Fruit fly (Drosophila melanogaster) Kc167 (cell line): Measurements from ENCODE around the gene Hsp23.

Experiments used
- Myc ChIP-seq: fragments of >200 bp; optimal IDR thresholded peaks from 2 replicates; lab custom pipeline; 2017; ENCODE audit warnings: missing external identifiers
- Sin3A ChIP-seq: fragments of >200 bp; optimal IDR thresholded peaks from 2 replicates; lab custom pipeline; 2018; ENCODE audit warnings: missing external identifiers
- h ChIP-seq: fragments of >200 bp; optimal IDR thresholded peaks from 3 replicates; lab custom pipeline; 2018; ENCODE audit warnings: missing external identifiers
- insv ChIP-seq: fragments of >200 bp; optimal IDR thresholded peaks from 3 replicates; lab custom pipeline; 2018; ENCODE audit warnings: missing external identifiers
- psq ChIP-seq: fragments of >200 bp; optimal IDR thresholded peaks from 2 replicates; lab custom pipeline; 2017; ENCODE audit warnings: missing external identifiers
- ttk ChIP-seq: sonication (Bioruptor generic); optimal IDR thresholded peaks from 2 replicates; lab custom pipeline; 2017; ENCODE audit warnings: missing external identifiers

The Hsp23 gene

DNA sequence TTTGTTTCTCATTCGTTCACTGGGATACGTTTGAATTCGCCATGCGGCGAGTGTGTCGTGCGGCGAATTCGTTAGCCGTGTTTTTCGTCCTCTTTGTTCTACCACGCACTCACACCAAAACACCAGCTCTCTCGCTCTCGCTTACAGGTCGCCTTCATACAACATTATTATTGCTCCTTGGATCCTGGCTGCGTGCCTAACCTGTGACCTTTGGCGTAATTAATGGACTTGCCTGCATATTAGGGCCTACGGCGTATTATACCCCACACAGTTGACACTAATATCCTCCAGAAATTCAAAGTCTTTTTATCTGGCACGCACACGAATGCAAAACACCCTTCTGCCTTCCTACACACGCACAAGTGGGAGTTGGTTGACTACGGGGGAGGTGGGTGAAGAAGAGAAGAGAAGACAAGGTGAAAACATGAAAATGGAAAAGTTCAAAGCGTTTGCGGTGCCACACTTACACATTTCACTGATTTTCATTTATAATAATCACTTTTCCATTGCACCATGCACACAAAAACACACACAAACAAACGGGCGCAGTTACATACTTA lies 28.4 kb downstream of the Hsp23 start:
- TF ChIP-seq insv (no peak), psq (lab: Kevin White, UChicago) (no peak), ttk (lab: Kevin White, UChicago) (no peak)

DNA sequence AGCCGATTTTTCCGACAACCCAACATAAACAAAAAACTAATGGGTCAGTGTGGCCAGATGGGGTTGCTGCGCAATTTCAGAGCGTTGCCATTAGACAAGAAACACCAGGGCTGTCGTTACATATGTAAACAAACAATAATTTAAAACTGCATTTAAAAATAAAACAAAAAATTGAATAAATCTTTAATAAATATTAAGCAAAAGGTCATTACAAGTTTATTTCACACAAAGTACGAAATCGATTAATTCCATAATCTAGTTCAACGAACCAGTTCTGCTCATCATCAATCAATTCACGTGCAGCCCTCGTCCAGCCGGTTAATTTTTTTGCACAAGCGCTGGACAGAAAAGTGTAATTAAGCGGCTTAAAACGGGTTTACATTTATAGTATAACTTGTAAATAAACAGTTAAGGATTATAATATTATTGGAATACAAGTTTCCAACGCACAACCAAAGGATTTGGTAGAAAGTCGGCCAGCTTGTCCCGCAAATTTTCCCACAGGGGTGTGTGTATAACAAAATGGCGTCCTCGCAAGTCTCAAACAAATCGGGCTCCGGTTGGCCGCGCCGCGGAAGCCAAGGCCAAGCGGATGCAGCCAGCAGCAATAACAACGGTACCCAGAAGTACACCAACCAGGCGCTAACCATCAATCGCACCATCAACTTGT lies 29.2 kb downstream of the Hsp23 start, which contains the start of the genes CG4022 and Cpsf5:
TSS of gene CG4022 (minus strand) at position 79 of the 670 bp plus-strand sequence.
TSS of gene Cpsf5 (plus strand) at position 285 of the 670 bp plus-strand sequence.
- TF ChIP-seq psq (lab: Kevin White, UChicago) (no peak), ttk (lab: Kevin White, UChicago) (no peak), insv (no peak), h (lab: Kevin White, UChicago) (no peak), Myc (no peak), Sin3A (lab: Kevin White, UChicago) (no peak)

DNA sequence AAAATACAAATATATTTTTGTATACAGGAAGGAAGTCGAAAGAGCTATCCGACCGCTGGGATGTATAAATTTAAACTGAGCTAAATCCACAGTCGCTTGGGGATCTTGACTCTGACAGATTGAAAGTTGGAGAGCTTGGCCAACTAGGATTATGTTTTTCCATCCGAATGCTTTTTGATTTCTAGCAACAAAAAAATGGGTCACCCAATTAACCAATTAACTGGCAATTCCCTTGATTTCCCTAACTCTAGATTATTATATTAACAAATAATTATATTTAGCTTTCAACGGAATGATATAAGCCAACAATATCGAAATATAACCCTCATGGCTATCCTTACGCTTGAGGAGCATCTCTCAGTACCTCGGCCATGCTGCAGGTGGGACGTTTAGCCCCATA lies 35.6 kb downstream of the Hsp23 start, which contains the start of gene CG3982:
TSS of gene CG3982 (minus strand) at position 101 of the 400 bp plus-strand sequence.
- TF ChIP-seq Myc: no peak
- no peak for TF ChIP-seq insv
- TF ChIP-seq ttk (lab: Kevin White, UChicago): no peak
- TF ChIP-seq Sin3A (lab: Kevin White, UChicago): no peak
- no peak for TF ChIP-seq psq (lab: Kevin White, UChicago)
- no peak for TF ChIP-seq h (lab: Kevin White, UChicago)

dm6 chr3L:9419328-9419727 lies 37.6 kb downstream of the Hsp23 start:
- TF ChIP-seq ttk (lab: Kevin White, UChicago): no peak
- no peak for TF ChIP-seq Sin3A (lab: Kevin White, UChicago)
- no peak for TF ChIP-seq h (lab: Kevin White, UChicago)
- no peak for TF ChIP-seq psq (lab: Kevin White, UChicago)
- no peak for TF ChIP-seq Myc

dm6 chr3L:9420054-9420818 lies 38.6 kb downstream of the Hsp23 start:
- no peak for TF ChIP-seq h (lab: Kevin White, UChicago)
- TF ChIP-seq insv: no peak
- no peak for TF ChIP-seq ttk (lab: Kevin White, UChicago)
- TF ChIP-seq Myc: no peak

dm6 chr3L:9420819-9421130 lies 39.1 kb downstream of the Hsp23 start:
- TF ChIP-seq ttk (lab: Kevin White, UChicago): no peak
- no peak for TF ChIP-seq h (lab: Kevin White, UChicago)
- no peak for TF ChIP-seq Myc
- no peak for TF ChIP-seq psq (lab: Kevin White, UChicago)
- no peak for TF ChIP-seq insv
- TF ChIP-seq Sin3A (lab: Kevin White, UChicago): no peak

DNA sequence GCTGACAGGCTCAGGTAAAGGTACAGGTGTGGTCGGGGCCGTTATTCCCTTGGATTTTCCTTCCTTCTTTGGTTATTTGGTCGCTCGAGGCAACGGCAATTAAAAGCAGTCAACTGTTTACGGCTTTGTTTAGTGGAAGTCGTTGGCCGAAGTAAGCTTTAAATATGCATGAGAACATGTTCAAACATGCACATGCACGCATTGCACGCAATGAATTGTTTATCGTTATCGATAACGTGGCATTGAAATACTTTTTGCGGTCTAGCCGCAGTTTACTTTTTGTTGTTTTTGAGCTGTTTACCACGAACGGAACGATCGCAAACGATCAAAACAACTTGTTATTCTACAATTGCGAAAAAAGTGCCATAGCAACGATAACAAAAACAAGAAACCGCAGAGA lies 39.9 kb downstream of the Hsp23 start:
- TF ChIP-seq Sin3A (lab: Kevin White, UChicago) (no peak), Myc (no peak), h (lab: Kevin White, UChicago) (no peak), psq (lab: Kevin White, UChicago) (no peak), insv (no peak), ttk (lab: Kevin White, UChicago) (no peak)

- TF ChIP-seq Sin3A (lab: Kevin White, UChicago) (no peak), ttk (lab: Kevin White, UChicago) (no peak), insv (no peak), psq (lab: Kevin White, UChicago) (no peak), Myc (no peak), h (lab: Kevin White, UChicago) (no peak)
Observed at dm6 chr3L:9422135-9422534, 40.5 kb downstream of the Hsp23 start.

- TF ChIP-seq Sin3A (lab: Kevin White, UChicago) (no peak), Myc (no peak), h (lab: Kevin White, UChicago) (no peak), ttk (lab: Kevin White, UChicago) (no peak), psq (lab: Kevin White, UChicago) (no peak), insv (no peak)
Observed at dm6 chr3L:9422636-9423419, 41.1 kb downstream of the Hsp23 start, which contains the start of gene aay. TSS of gene aay (plus strand) at chr3L:9423253.

DNA sequence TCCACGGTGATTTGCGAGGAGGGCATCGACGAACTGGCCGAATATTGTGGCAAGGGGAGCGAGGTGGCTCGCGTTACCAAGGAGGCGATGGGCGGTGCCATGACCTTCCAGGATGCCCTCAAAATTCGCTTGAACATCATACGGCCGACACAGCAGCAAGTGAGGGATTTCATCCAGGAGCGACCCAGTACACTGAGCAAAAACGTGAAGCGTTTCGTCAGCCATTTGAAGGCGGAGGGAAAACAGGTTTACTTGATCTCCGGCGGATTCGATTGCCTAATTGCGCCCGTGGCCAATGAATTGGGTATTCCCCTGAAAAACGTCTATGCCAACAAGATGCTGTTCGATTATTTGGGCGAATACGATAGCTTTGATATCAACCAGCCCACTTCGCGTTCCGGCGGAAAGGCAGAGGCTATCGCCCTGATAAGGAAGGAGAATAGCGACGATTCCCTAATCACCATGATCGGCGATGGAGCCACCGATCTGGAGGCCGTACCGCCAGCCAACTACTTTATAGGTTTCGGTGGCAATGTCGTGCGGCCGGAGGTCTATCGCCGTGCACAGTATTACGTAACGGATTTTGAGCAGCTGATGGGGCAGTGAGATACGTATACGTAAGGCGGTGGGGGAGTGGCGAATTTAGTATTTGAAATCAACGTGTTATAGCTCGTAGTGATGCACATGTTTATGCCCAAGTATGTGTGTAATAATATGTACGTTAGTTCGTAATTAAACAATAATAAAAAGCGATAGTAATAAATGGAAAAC lies 42.3 kb downstream of the Hsp23 start:
- TF ChIP-seq insv (no peak), ttk (lab: Kevin White, UChicago) (no peak), Myc (no peak), psq (lab: Kevin White, UChicago) (no peak)

DNA sequence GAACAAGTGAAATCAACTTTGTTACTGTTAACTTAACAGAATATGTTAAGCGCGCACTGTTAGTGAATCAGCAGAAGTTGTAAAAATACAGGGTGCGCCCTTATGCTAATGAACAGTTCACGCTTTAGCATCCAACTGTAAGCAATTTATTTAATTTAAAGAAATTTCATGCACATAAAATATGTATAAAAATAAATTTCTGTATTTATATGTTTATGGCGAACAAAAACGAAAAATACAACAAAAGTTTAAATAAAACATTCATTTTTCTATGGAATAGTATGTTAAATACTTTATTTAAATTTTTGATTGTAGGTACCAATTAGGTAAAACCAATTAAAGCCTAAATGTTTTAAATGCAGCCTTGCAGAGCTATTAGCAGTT lies 42.8 kb downstream of the Hsp23 start:
- TF ChIP-seq insv: no peak
- no peak for TF ChIP-seq ttk (lab: Kevin White, UChicago)
